Fruit fly (Drosophila melanogaster) whole organism, wandering third instar larva: ENCODE data around the gene CG9541.

Experiments
- Abd-B ChIP-seq: fragments of >200 bp; optimal IDR thresholded peaks from 2 replicates; lab custom pipeline; 2017; ENCODE audit warnings: missing biosample characterization, missing genetic modification characterization
- CG32264 ChIP-seq: fragments of 200-800 bp; sonication (Bioruptor generic); optimal IDR thresholded peaks from 2 replicates; lab custom pipeline; 2016; ENCODE audit warnings: missing biosample characterization, missing genetic modification characterization
- CG9705 ChIP-seq: fragments of 200-800 bp; sonication (Bioruptor generic); optimal IDR thresholded peaks from 2 replicates; lab custom pipeline; 2018; ENCODE audit warnings: missing biosample characterization, mild to moderate bottlenecking, missing genetic modification characterization
- CrebA ChIP-seq: fragments of 200-800 bp; sonication (Bioruptor generic); optimal IDR thresholded peaks from 2 replicates; lab custom pipeline; 2016; ENCODE audit warnings: missing biosample characterization, mild to moderate bottlenecking, missing genetic modification characterization, borderline replicate concordance
- Dif ChIP-seq: fragments of 200-275, 200-300 bp; sonication (Bioruptor generic); optimal IDR thresholded peaks from 2 replicates; lab custom pipeline; 2018; ENCODE audit warnings: missing biosample characterization, missing genetic modification characterization; ENCODE audit not compliant: partially characterized antibody
- HLH106 ChIP-seq: fragments of 200-800 bp; optimal IDR thresholded peaks from 3 replicates; lab custom pipeline; 2019; ENCODE audit warnings: missing biosample characterization, mild to moderate bottlenecking, missing genetic modification characterization, moderate library complexity
- Hnf4 ChIP-seq: fragments of 200-800 bp; sonication (Bioruptor generic); optimal IDR thresholded peaks from 2 replicates; lab custom pipeline; 2016; ENCODE audit warnings: missing biosample characterization, mild to moderate bottlenecking, missing genetic modification characterization
- Hr78 ChIP-seq: fragments of >200 bp; optimal IDR thresholded peaks from 2 replicates; lab custom pipeline; 2017; ENCODE audit warnings: missing biosample characterization, missing genetic modification characterization
- Hr83 ChIP-seq: fragments of 200-300 bp; sonication (Bioruptor generic); optimal IDR thresholded peaks from 2 replicates; lab custom pipeline; 2016; ENCODE audit warnings: missing biosample characterization, mild to moderate bottlenecking, missing genetic modification characterization, moderate library complexity; ENCODE audit not compliant: poor library complexity, severe bottlenecking
- Jra ChIP-seq: sonication (Bioruptor generic); optimal IDR thresholded peaks from 2 replicates; lab custom pipeline; 2016; ENCODE audit warnings: missing biosample characterization, missing genetic modification characterization
- Mio ChIP-seq: sonication (Bioruptor generic); optimal IDR thresholded peaks from 2 replicates; lab custom pipeline; 2016; ENCODE audit warnings: missing biosample characterization, missing genetic modification characterization
- OdsH ChIP-seq: fragments of 200-800 bp; sonication (Bioruptor generic); optimal IDR thresholded peaks from 2 replicates; lab custom pipeline; 2016; ENCODE audit warnings: missing biosample characterization, mild to moderate bottlenecking, missing genetic modification characterization
- Rel ChIP-seq, 2 experiments: fragments of 200-800 bp; sonication (Bioruptor generic) in 1 of 2; optimal IDR thresholded peaks; 2 replicates in 1 of 2; 3 replicates in 1 of 2; lab custom pipeline; 2016 to 2019; ENCODE audit warnings: mild to moderate bottlenecking in 2 of 2, missing biosample characterization in 2 of 2, missing genetic modification characterization in 2 of 2, moderate library complexity in 1 of 2
- Sp1 ChIP-seq: fragments of 200-800 bp; sonication (Bioruptor generic); optimal IDR thresholded peaks from 3 replicates; lab custom pipeline; 2019; ENCODE audit warnings: missing biosample characterization, mild to moderate bottlenecking, missing genetic modification characterization, moderate library complexity
- Vsx2 ChIP-seq: fragments of 200-300, 225-300 bp; sonication (Bioruptor generic); optimal IDR thresholded peaks from 2 replicates; lab custom pipeline; 2018; ENCODE audit warnings: missing biosample characterization, missing genetic modification characterization; ENCODE audit not compliant: partially characterized antibody
- brk ChIP-seq: fragments of 200-800 bp; sonication (Bioruptor generic); optimal IDR thresholded peaks from 2 replicates; lab custom pipeline; 2016; ENCODE audit warnings: missing biosample characterization, mild to moderate bottlenecking, missing genetic modification characterization
- dl ChIP-seq, 2 experiments: fragments of 175-275, 200-275 bp in 1 of 2; fragments of 200-275 bp in 1 of 2; sonication (Bioruptor generic); optimal IDR thresholded peaks; lab custom pipeline; 2018; ENCODE audit warnings: mild to moderate bottlenecking in 2 of 2, missing biosample characterization in 2 of 2, missing genetic modification characterization in 2 of 2, moderate library complexity in 2 of 2; ENCODE audit not compliant: partially characterized antibody in 2 of 2, insufficient read depth in 1 of 2
- dmrt93B ChIP-seq: fragments of 200-800 bp; sonication (Bioruptor generic); optimal IDR thresholded peaks from 2 replicates; lab custom pipeline; 2018; ENCODE audit warnings: missing biosample characterization, mild to moderate bottlenecking, missing genetic modification characterization
- ey ChIP-seq: fragments of 200-800 bp; sonication (Bioruptor generic); optimal IDR thresholded peaks from 2 replicates; lab custom pipeline; 2016; ENCODE audit warnings: missing biosample characterization, missing genetic modification characterization
- fru ChIP-seq: fragments of 200-800 bp; sonication (Bioruptor generic); optimal IDR thresholded peaks from 3 replicates; lab custom pipeline; 2016; ENCODE audit warnings: missing biosample characterization, mild to moderate bottlenecking, missing genetic modification characterization
- h ChIP-seq: fragments of 200-800 bp; sonication (Bioruptor generic); optimal IDR thresholded peaks from 3 replicates; lab custom pipeline; 2016; ENCODE audit warnings: missing biosample characterization, mild to moderate bottlenecking, missing genetic modification characterization
- jim ChIP-seq: fragments of 175-275, 200-325 bp; sonication (Bioruptor generic); optimal IDR thresholded peaks from 2 replicates; lab custom pipeline; 2016; ENCODE audit warnings: missing biosample characterization, mild to moderate bottlenecking, missing genetic modification characterization
- lola ChIP-seq: fragments of >200 bp; optimal IDR thresholded peaks from 2 replicates; lab custom pipeline; 2017; ENCODE audit warnings: missing biosample characterization, missing genetic modification characterization
- pan ChIP-seq: fragments of >200 bp; optimal IDR thresholded peaks from 2 replicates; lab custom pipeline; 2017
- psq ChIP-seq: fragments of 200-800 bp; sonication (Bioruptor generic); optimal IDR thresholded peaks from 3 replicates; lab custom pipeline; 2017; ENCODE audit warnings: missing biosample characterization, mild to moderate bottlenecking, missing genetic modification characterization, moderate library complexity
- rgr ChIP-seq: fragments of 200-800 bp; sonication (Bioruptor generic); optimal IDR thresholded peaks from 3 replicates; lab custom pipeline; 2016; ENCODE audit warnings: missing biosample characterization, mild to moderate bottlenecking, missing genetic modification characterization
- sv ChIP-seq: fragments of 200-800 bp; sonication (Bioruptor generic); optimal IDR thresholded peaks from 3 replicates; lab custom pipeline; 2016; ENCODE audit warnings: missing biosample characterization, missing genetic modification characterization
- usp ChIP-seq: fragments of >200 bp; optimal IDR thresholded peaks from 2 replicates; lab custom pipeline; 2017; ENCODE audit warnings: missing biosample characterization, missing genetic modification characterization
- woc ChIP-seq: sonication (Bioruptor generic); optimal IDR thresholded peaks from 2 replicates; lab custom pipeline; 2016; ENCODE audit warnings: missing biosample characterization, mild to moderate bottlenecking, missing genetic modification characterization

Gene CG9541

DNA sequence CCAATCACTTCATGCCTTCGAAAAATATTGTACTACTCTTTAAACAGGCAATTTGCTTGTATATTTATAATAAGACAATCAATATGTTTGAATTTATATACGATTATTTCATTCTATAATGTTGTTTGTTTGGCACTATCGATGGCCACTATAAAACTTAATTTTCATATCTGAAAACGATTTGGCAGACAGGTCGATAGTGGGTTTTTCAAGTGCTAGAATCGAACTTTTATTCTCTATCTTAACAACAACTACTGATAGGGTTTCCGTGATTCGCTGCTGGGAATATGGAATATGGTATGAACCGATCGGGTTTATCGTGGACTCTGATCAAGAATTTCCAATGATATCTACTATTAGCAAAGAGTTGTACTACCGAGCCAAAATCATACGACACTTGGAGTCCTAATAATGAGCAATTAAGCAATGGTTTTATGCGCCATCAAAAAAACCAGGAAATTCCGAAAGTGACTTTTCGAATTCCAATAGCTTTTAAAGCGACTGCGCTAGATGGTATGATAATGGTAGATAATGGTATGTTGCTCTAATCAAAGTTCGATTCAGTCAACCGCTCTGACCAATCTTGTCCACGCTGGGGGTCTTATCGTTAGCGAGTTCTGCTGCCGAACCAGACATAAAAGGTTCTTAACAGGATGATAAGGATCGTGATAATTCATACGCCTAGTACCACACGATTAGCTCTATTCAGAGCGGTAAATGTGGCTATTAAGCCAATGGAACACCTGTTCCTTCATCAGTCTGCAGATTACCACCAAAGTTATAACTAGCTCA, 18.6 kb upstream of the CG9541 start, which contains the start of gene CG17906:
TSS of gene CG17906 (plus strand) at position 742 of the 792 bp plus-strand sequence.
- TF ChIP-seq jim = no peak
- TF ChIP-seq, all 38 proteins: peak for 0

- TF ChIP-seq h (GFP tag; lab: Kevin White, UChicago) (peak; percentile 92), Rel (GFP tag; optimal IDR thresholded peaks at IDR 0.05; lab: Kevin White, UChicago) (no peak), Rel (tag; optimal IDR thresholded peaks at IDR 0.05; lab: Kevin White, UChicago) (peak; percentile 86), sv (GFP tag; lab: Kevin White, UChicago) (no peak)
Measured at dm6 chr2L:8991583-8991982, 16.4 kb upstream of the CG9541 start, which contains the start of gene CG9555. Gene CG9555 (plus strand): TSS chr2L:8991735.

dm6 chr2L:8989037-8989591, 13.9 kb upstream of the CG9541 start, which contains the start of gene rost:
Gene rost (minus strand): TSS chr2L:8989539.
- TF ChIP-seq fru (GFP tag; lab: Kevin White, UChicago) = peak; percentile 26
- no peak for TF ChIP-seq Jra (GFP tag; lab: Kevin White, UChicago)
- peak; percentile 44 for TF ChIP-seq Hnf4 (GFP tag; lab: Kevin White, UChicago)
- TF ChIP-seq CG32264 (GFP tag; lab: Kevin White, UChicago) = no peak
- TF ChIP-seq dmrt93B = no peak
- no peak for TF ChIP-seq ey
- no peak for TF ChIP-seq Hr78 (GFP tag; lab: Kevin White, UChicago)
- TF ChIP-seq woc = no peak
- peak; percentile 67 for TF ChIP-seq Dif (GFP tag; lab: Kevin White, UChicago)
- TF ChIP-seq Sp1 (GFP tag; lab: Kevin White, UChicago) = peak; percentile 32
- TF ChIP-seq CrebA (GFP tag; lab: Kevin White, UChicago) = peak; percentile 56
- TF ChIP-seq Vsx2 (GFP tag; lab: Kevin White, UChicago) = peak; percentile 25
- no peak for TF ChIP-seq psq
- no peak for TF ChIP-seq Rel (GFP tag; optimal IDR thresholded peaks at IDR 0.05; lab: Kevin White, UChicago)
- peak; percentile 88 for TF ChIP-seq Rel (tag; optimal IDR thresholded peaks at IDR 0.05; lab: Kevin White, UChicago)
- peak; percentile 1 for TF ChIP-seq HLH106
- TF ChIP-seq Hr83 (GFP tag; lab: Kevin White, UChicago) = no peak
- no peak for TF ChIP-seq usp (GFP tag; lab: Kevin White, UChicago)
- TF ChIP-seq Mio (GFP tag; lab: Kevin White, UChicago) = no peak
- TF ChIP-seq sv (GFP tag; lab: Kevin White, UChicago) = no peak
- peak; percentile 55 for TF ChIP-seq jim
- no peak for TF ChIP-seq lola (GFP tag; lab: Kevin White, UChicago)
- TF ChIP-seq dl (GFP tag; optimal IDR thresholded peaks at IDR 0.05; lab: Kevin White, UChicago; ENCODE audit: insufficient read depth in 1 of 2, partially characterized antibody in 2 of 2) = peak in 1 of 2 experiments; percentile 68
- no peak for TF ChIP-seq Abd-B
- TF ChIP-seq brk (GFP tag; lab: Kevin White, UChicago) = no peak
- TF ChIP-seq pan (lab: Kevin White, UChicago) = no peak
- TF ChIP-seq h (GFP tag; lab: Kevin White, UChicago) = peak; percentile 63
- TF ChIP-seq CG9705 = no peak
- TF ChIP-seq OdsH (GFP tag; lab: Kevin White, UChicago) = no peak
- peak; percentile 8 for TF ChIP-seq rgr (GFP tag; lab: Kevin White, UChicago)

DNA sequence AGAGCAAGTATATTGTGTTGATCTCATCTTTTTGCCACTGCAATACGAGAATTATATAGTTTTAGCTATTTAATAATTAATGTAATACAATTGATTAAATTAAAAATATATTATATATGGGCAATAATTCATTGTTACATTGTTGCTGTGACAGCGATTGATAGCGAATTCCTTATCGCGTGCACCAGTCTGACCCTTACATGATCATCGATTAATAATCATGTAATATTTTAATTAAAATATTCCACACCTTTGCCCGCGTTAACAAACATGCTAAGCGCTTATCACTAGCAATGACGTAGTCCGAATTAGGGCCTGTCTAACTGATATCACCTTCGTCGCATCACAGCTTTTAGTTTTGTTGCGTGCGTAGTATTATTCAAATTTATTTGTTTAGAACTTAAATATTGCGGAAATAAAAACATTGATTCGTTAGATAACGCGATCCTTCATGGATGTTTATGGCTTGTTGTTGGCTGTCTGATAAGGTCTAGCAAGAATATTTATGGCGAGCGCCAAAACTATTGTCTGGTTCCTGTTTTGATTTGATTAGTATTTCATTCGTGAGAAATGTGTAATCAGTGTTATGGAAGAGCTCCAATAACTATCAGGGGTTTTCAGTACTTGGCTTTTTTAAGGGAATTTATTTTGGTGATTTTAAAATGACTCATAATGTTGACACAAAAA, 12.2 kb upstream of the CG9541 start:
- TF ChIP-seq Abd-B = no peak
- TF ChIP-seq Sp1 (GFP tag; lab: Kevin White, UChicago) = no peak
- TF ChIP-seq Rel (GFP tag; optimal IDR thresholded peaks at IDR 0.05; lab: Kevin White, UChicago) = no peak
- TF ChIP-seq Rel (tag; optimal IDR thresholded peaks at IDR 0.05; lab: Kevin White, UChicago) = no peak
- TF ChIP-seq CrebA (GFP tag; lab: Kevin White, UChicago) = no peak
- no peak for TF ChIP-seq h (GFP tag; lab: Kevin White, UChicago)
- TF ChIP-seq woc = no peak
